Fruit fly (Drosophila melanogaster) whole organism, embryonic: ENCODE data around the gene Nost.

Source experiments
- Blimp-1 ChIP-seq: fragments of 200-800 bp; sonication (Bioruptor generic); optimal IDR thresholded peaks from 3 replicates; lab custom pipeline; 2018; ENCODE audit warnings: missing biosample characterization, missing genetic modification characterization, mild to moderate bottlenecking, moderate library complexity, missing genetic modification reagents
- CG10431 ChIP-seq: fragments of 200-800 bp; sonication (Bioruptor generic); optimal IDR thresholded peaks from 3 replicates; lab custom pipeline; 2018; ENCODE audit warnings: missing biosample characterization, mild to moderate bottlenecking, missing genetic modification characterization
- CG12071 ChIP-seq: fragments of 200-800 bp; sonication (Bioruptor generic); optimal IDR thresholded peaks from 3 replicates; lab custom pipeline; 2018; ENCODE audit warnings: missing biosample characterization, mild to moderate bottlenecking, missing genetic modification characterization
- CG12155 ChIP-seq: fragments of 200-800 bp; sonication (Bioruptor generic); optimal IDR thresholded peaks from 3 replicates; lab custom pipeline; 2016; ENCODE audit warnings: missing biosample characterization, missing genetic modification characterization
- CG12391 ChIP-seq: fragments of 200-800 bp; sonication (Bioruptor generic); optimal IDR thresholded peaks from 3 replicates; lab custom pipeline; 2018; ENCODE audit warnings: missing biosample characterization, mild to moderate bottlenecking, missing genetic modification characterization, moderate library complexity
- CG12659 ChIP-seq: fragments of 200-800 bp; sonication (Bioruptor generic); optimal IDR thresholded peaks from 3 replicates; lab custom pipeline; 2017; ENCODE audit warnings: mild to moderate bottlenecking, missing biosample characterization, missing genetic modification reagents, missing genetic modification characterization
- CG14441 ChIP-seq: fragments of 200-800 bp; sonication (Bioruptor generic); IDR thresholded peaks from 2 replicates; pipeline ENCODE4 v1.3.6; 2022; ENCODE audit warnings: missing biosample characterization, missing genetic modification characterization
- CG14667 ChIP-seq: fragments of 200-800 bp; sonication (Bioruptor generic); IDR thresholded peaks from 2 replicates; pipeline ENCODE4 v1.3.6; 2022; ENCODE audit warnings: missing biosample characterization, missing genetic modification characterization
- CG15696 ChIP-seq: fragments of 200-800 bp; sonication (Bioruptor generic); optimal IDR thresholded peaks from 2 replicates; lab custom pipeline; 2019; ENCODE audit warnings: missing biosample characterization, mild to moderate bottlenecking, missing genetic modification characterization, moderate library complexity
- CG16863 ChIP-seq: fragments of 200-800 bp; sonication (Bioruptor generic); optimal IDR thresholded peaks from 3 replicates; lab custom pipeline; 2016; ENCODE audit warnings: missing biosample characterization, missing genetic modification characterization
- CG17912 ChIP-seq: fragments of 200-800 bp; sonication (Bioruptor generic); optimal IDR thresholded peaks from 2 replicates; lab custom pipeline; 2018; ENCODE audit warnings: missing biosample characterization, mild to moderate bottlenecking, missing genetic modification characterization
- CG18599 ChIP-seq: fragments of 200-800 bp; sonication (Bioruptor generic); optimal IDR thresholded peaks from 3 replicates; lab custom pipeline; 2017; ENCODE audit warnings: missing biosample characterization, missing genetic modification characterization, mild to moderate bottlenecking, moderate library complexity, missing genetic modification reagents
- CG18619 ChIP-seq: fragments of 200-800 bp; sonication (Bioruptor generic); optimal IDR thresholded peaks from 3 replicates; lab custom pipeline; 2017; ENCODE audit warnings: missing biosample characterization, mild to moderate bottlenecking, missing genetic modification characterization
- CG2875 ChIP-seq: fragments of 200-800 bp; sonication (Bioruptor generic); optimal IDR thresholded peaks from 2 replicates; lab custom pipeline; 2017; ENCODE audit warnings: missing biosample characterization, mild to moderate bottlenecking, missing genetic modification characterization, missing genetic modification reagents
- CG3065 ChIP-seq: fragments of 200-800 bp; sonication (Bioruptor generic); optimal IDR thresholded peaks from 2 replicates; lab custom pipeline; 2016; ENCODE audit warnings: missing biosample characterization, missing genetic modification characterization
- CG43689 ChIP-seq: fragments of 200-800 bp; sonication (Bioruptor generic); IDR thresholded peaks from 2 replicates; pipeline ENCODE4 v1.3.6; 2022; ENCODE audit warnings: missing biosample characterization, missing genetic modification characterization
- CG4404 ChIP-seq: fragments of 200-800 bp; sonication (Bioruptor generic); IDR thresholded peaks from 2 replicates; pipeline ENCODE4 v1.3.6; 2022; ENCODE audit warnings: missing biosample characterization, missing genetic modification characterization
- CG6254 ChIP-seq: fragments of 200-800 bp; sonication (Bioruptor generic); optimal IDR thresholded peaks from 3 replicates; lab custom pipeline; 2017; ENCODE audit warnings: mild to moderate bottlenecking, missing biosample characterization, missing genetic modification reagents, missing genetic modification characterization
- CG7786 ChIP-seq: fragments of 200-800 bp; sonication (Bioruptor generic); optimal IDR thresholded peaks from 2 replicates; lab custom pipeline; 2016; ENCODE audit warnings: missing biosample characterization, missing genetic modification characterization
- Camta ChIP-seq: fragments of 200-800 bp; sonication (Bioruptor generic); optimal IDR thresholded peaks from 2 replicates; lab custom pipeline; 2016; ENCODE audit warnings: missing biosample characterization, missing genetic modification characterization
- Dfd ChIP-seq, 2 experiments: fragments of >200 bp; optimal IDR thresholded peaks; 2 replicates each; lab custom pipeline; 2017; ENCODE audit warnings: missing biosample characterization in 2 of 2, missing genetic modification characterization in 2 of 2
- Gsc ChIP-seq: fragments of 200-800 bp; sonication (Bioruptor generic); IDR thresholded peaks from 2 replicates; pipeline ENCODE4 v1.3.6; 2022; ENCODE audit warnings: missing biosample characterization, missing genetic modification characterization
- Gug ChIP-seq: fragments of 200-800 bp; sonication (Bioruptor generic); IDR thresholded peaks from 4 replicates; pipeline ENCODE4 v1.3.6; 2022; ENCODE audit warnings: missing biosample characterization, missing genetic modification characterization
- HLH4C ChIP-seq: fragments of 200-800 bp; sonication (Bioruptor generic); IDR thresholded peaks from 3 replicates; pipeline ENCODE4 v1.3.6; 2022; ENCODE audit warnings: missing biosample characterization, missing genetic modification characterization; ENCODE audit not compliant: partially characterized antibody
- HLHmδ ChIP-seq: fragments of 200-800 bp; sonication (Bioruptor generic); optimal IDR thresholded peaks from 2 replicates; lab custom pipeline; 2018; ENCODE audit warnings: missing biosample characterization, mild to moderate bottlenecking, missing genetic modification characterization, moderate library complexity
- Hmr ChIP-seq: fragments of 200-800 bp; sonication (Bioruptor generic); optimal IDR thresholded peaks from 3 replicates; lab custom pipeline; 2017; ENCODE audit warnings: mild to moderate bottlenecking, missing biosample characterization, missing genetic modification reagents, missing genetic modification characterization
- Hr3 ChIP-seq: fragments of 200-800 bp; sonication (Bioruptor generic); optimal IDR thresholded peaks from 3 replicates; lab custom pipeline; 2016; ENCODE audit warnings: missing biosample characterization, missing genetic modification characterization
- Lhr ChIP-seq: fragments of 200-800 bp; sonication (Bioruptor generic); optimal IDR thresholded peaks from 3 replicates; lab custom pipeline; 2017; ENCODE audit warnings: mild to moderate bottlenecking, missing biosample characterization, missing genetic modification reagents, missing genetic modification characterization
- NFAT ChIP-seq: fragments of 200-800 bp; sonication (Bioruptor generic); IDR thresholded peaks from 2 replicates; pipeline ENCODE4 v1.3.6; 2022; ENCODE audit warnings: missing biosample characterization, missing genetic modification characterization
- Ravus ChIP-seq: fragments of 200-800 bp; sonication (Bioruptor generic); IDR thresholded peaks from 2 replicates; pipeline ENCODE4 v1.3.6; 2022; ENCODE audit warnings: missing biosample characterization, missing genetic modification characterization
- br ChIP-seq: fragments of >200 bp; optimal IDR thresholded peaks from 2 replicates; lab custom pipeline; 2017
- cg ChIP-seq: fragments of 200-800 bp; sonication (Bioruptor generic); optimal IDR thresholded peaks from 3 replicates; lab custom pipeline; 2019; ENCODE audit warnings: missing biosample characterization, mild to moderate bottlenecking, missing genetic modification characterization, moderate library complexity
- croc ChIP-seq: fragments of 200-800 bp; sonication (Bioruptor generic); conservative IDR thresholded peaks from 3 replicates; pipeline ENCODE4 v1.3.6; 2022; ENCODE audit warnings: missing biosample characterization, missing genetic modification characterization
- danr ChIP-seq: fragments of 200-800 bp; sonication (Bioruptor generic); IDR thresholded peaks from 2 replicates; pipeline ENCODE4 v1.3.6; 2022; ENCODE audit warnings: missing biosample characterization, missing genetic modification characterization
- dati ChIP-seq: fragments of 200-800 bp; sonication (Bioruptor generic); IDR thresholded peaks from 2 replicates; pipeline ENCODE4 v1.3.6; 2022; ENCODE audit warnings: missing biosample characterization, missing genetic modification characterization
- dmrt11E ChIP-seq: fragments of 200-800 bp; sonication (Bioruptor generic); optimal IDR thresholded peaks from 3 replicates; lab custom pipeline; 2018; ENCODE audit warnings: missing biosample characterization, mild to moderate bottlenecking, missing genetic modification characterization, moderate library complexity
- fd3F ChIP-seq: fragments of 200-800 bp; sonication (Bioruptor generic); optimal IDR thresholded peaks from 2 replicates; lab custom pipeline; 2018; ENCODE audit warnings: missing biosample characterization, mild to moderate bottlenecking, missing genetic modification characterization, moderate library complexity
- fd96Cb ChIP-seq: fragments of 200-800 bp; sonication (Bioruptor generic); optimal IDR thresholded peaks from 2 replicates; lab custom pipeline; 2018; ENCODE audit warnings: missing biosample characterization, mild to moderate bottlenecking, missing genetic modification characterization, moderate library complexity
- grau ChIP-seq: fragments of 200-800 bp; optimal IDR thresholded peaks from 3 replicates; lab custom pipeline; 2019; ENCODE audit warnings: missing biosample characterization, mild to moderate bottlenecking, missing genetic modification characterization, moderate library complexity
- hbn ChIP-seq: fragments of 200-800 bp; sonication (Bioruptor generic); IDR thresholded peaks from 2 replicates; pipeline ENCODE4 v1.3.6; 2022; ENCODE audit warnings: missing biosample characterization, missing genetic modification characterization; ENCODE audit not compliant: partially characterized antibody
- lmd ChIP-seq: fragments of 200-800 bp; sonication (Bioruptor generic); IDR thresholded peaks from 2 replicates; pipeline ENCODE4 v1.3.6; 2022; ENCODE audit warnings: missing biosample characterization, missing genetic modification characterization
- lov ChIP-seq, 2 experiments: fragments of 200-800 bp in 1 of 2; fragments of >200 bp in 1 of 2; sonication (Bioruptor generic) in 1 of 2; IDR thresholded peaks in 1 of 2; optimal IDR thresholded peaks in 1 of 2; 2 replicates in 1 of 2; 3 replicates in 1 of 2; pipeline versions ENCODE4 v1.3.6 to Lab custom; 2017 to 2022; ENCODE audit warnings: missing biosample characterization in 1 of 2, missing genetic modification characterization in 1 of 2
- org-1 ChIP-seq: fragments of 200-800 bp; sonication (Bioruptor generic); optimal IDR thresholded peaks from 2 replicates; lab custom pipeline; 2017; ENCODE audit warnings: missing biosample characterization, missing genetic modification characterization
- otp ChIP-seq: fragments of 200-800 bp; sonication (Bioruptor generic); IDR thresholded peaks from 3 replicates; pipeline ENCODE4, ENCODE4 v1.3.6; 2022; ENCODE audit warnings: missing biosample characterization, missing genetic modification characterization
- run ChIP-seq: fragments of 200-800 bp; sonication (Bioruptor generic); optimal IDR thresholded peaks from 3 replicates; lab custom pipeline; 2018; ENCODE audit warnings: missing biosample characterization, mild to moderate bottlenecking, missing genetic modification characterization
- sug ChIP-seq: fragments of 200-800 bp; optimal IDR thresholded peaks from 2 replicates; lab custom pipeline; 2019; ENCODE audit warnings: missing biosample characterization, mild to moderate bottlenecking, missing genetic modification characterization, moderate library complexity
- trh ChIP-seq: fragments of 200-800 bp; sonication (Bioruptor generic); optimal IDR thresholded peaks from 2 replicates; lab custom pipeline; 2016; ENCODE audit warnings: missing biosample characterization, missing genetic modification characterization
- vvl ChIP-seq: fragments of 200-800 bp; sonication (Bioruptor generic); IDR thresholded peaks from 2 replicates; pipeline ENCODE4 v1.3.6; 2022; ENCODE audit warnings: missing biosample characterization, missing genetic modification characterization
- zfh2 ChIP-seq: fragments of 200-800 bp; sonication (Bioruptor generic); optimal IDR thresholded peaks from 2 replicates; lab custom pipeline; 2016; ENCODE audit warnings: missing biosample characterization, missing genetic modification characterization

Gene Nost

dm6 chrX:9080962-9081361 lies 51.0 kb downstream of the Nost start, which contains the start of the genes CG7246 and HP1b (continued):
- peak; percentile 52 for TF ChIP-seq fd96Cb (tag; lab: Kevin White, UChicago)
- peak; percentile 41; the same call in 1 of the 3 replicates for TF ChIP-seq otp (GFP tag; lab: Robert Waterston, UW)
- peak; percentile 69 for TF ChIP-seq grau
- TF ChIP-seq Gsc (GFP tag; lab: Robert Waterston, UW), result no peak
- peak; percentile 53 for TF ChIP-seq Hmr
- peak; percentile 37; the same call in 1 of the 3 replicates for TF ChIP-seq croc (GFP tag; lab: Robert Waterston, UW)
- TF ChIP-seq CG14441 (GFP tag; lab: Robert Waterston, UW), result peak; percentile 74
- TF ChIP-seq run (tag; lab: Kevin White, UChicago), result no peak
- peak; percentile 64 for TF ChIP-seq zfh2 (GFP tag; lab: Kevin White, UChicago)
- peak; percentile 21 for TF ChIP-seq Camta
- TF ChIP-seq HLH4C, result peak; percentile 67
- TF ChIP-seq HLHmδ (GFP tag; lab: Kevin White, UChicago), result no peak
- peak; percentile 80 for TF ChIP-seq vvl (GFP tag; lab: Robert Waterston, UW)
- no peak for TF ChIP-seq Dfd (GFP tag; optimal IDR thresholded peaks at IDR 0.05; lab: Kevin White, UChicago)
- peak; percentile 83 for TF ChIP-seq CG12391 (tag; lab: Kevin White, UChicago)
- peak; percentile 75; the same call in 1 of the 2 replicates for TF ChIP-seq hbn (GFP tag; lab: Robert Waterston, UW)
- TF ChIP-seq fd3F (GFP tag; lab: Kevin White, UChicago), result peak; percentile 25
- TF ChIP-seq Blimp-1 (GFP tag; lab: Kevin White, UChicago), result peak; percentile 63
- peak; percentile 47 for TF ChIP-seq CG18619 (GFP tag; lab: Kevin White, UChicago)
- no peak for TF ChIP-seq CG3065 (GFP tag; lab: Kevin White, UChicago)
- TF ChIP-seq sug, result peak; percentile 74
- peak; percentile 4 for TF ChIP-seq CG10431 (GFP tag; lab: Kevin White, UChicago)
- TF ChIP-seq CG4404, result peak; percentile 60
- TF ChIP-seq lov (optimal IDR thresholded peaks at IDR 0.05; lab: Kevin White, UChicago), result no peak
- no peak for TF ChIP-seq lov (GFP tag; IDR thresholded peaks at IDR 0.05; lab: Robert Waterston, UW)
- TF ChIP-seq org-1 (GFP tag; lab: Kevin White, UChicago), result no peak
- TF ChIP-seq CG16863 (GFP tag; lab: Kevin White, UChicago), result no peak
- TF ChIP-seq CG17912 (GFP tag; lab: Kevin White, UChicago), result no peak
- TF ChIP-seq NFAT (GFP tag; lab: Robert Waterston, UW), result peak; percentile 48; the same call in 1 of the 2 replicates
- TF ChIP-seq dati (GFP tag; lab: Robert Waterston, UW), result 0 out of 2 replicates have a peak, but pooled peaks have one; percentile 29
- TF ChIP-seq CG12155 (GFP tag; lab: Kevin White, UChicago), result peak; percentile 70
- peak; percentile 70; the same call in 2 of the 4 replicates for TF ChIP-seq Gug
- TF ChIP-seq Lhr, result no peak
- peak; percentile 71 for TF ChIP-seq lmd (GFP tag; lab: Robert Waterston, UW)
- TF ChIP-seq dmrt11E (tag; lab: Kevin White, UChicago), result peak; percentile 54
- peak; percentile 50 for TF ChIP-seq Hr3 (GFP tag; lab: Kevin White, UChicago)
- no peak for TF ChIP-seq br (lab: Kevin White, UChicago)
- TF ChIP-seq CG2875 (GFP tag; lab: Kevin White, UChicago), result no peak
- TF ChIP-seq CG15696 (tag; lab: Kevin White, UChicago), result peak; percentile 58
- TF ChIP-seq CG12071 (GFP tag; lab: Kevin White, UChicago), result no peak
- no peak for TF ChIP-seq CG43689
- TF ChIP-seq Ravus (GFP tag; lab: Robert Waterston, UW), result peak; percentile 32
- TF ChIP-seq CG18599 (GFP tag; lab: Kevin White, UChicago), result peak; percentile 66
- peak; percentile 40 for TF ChIP-seq trh (GFP tag; lab: Kevin White, UChicago)
- no peak for TF ChIP-seq CG7786 (GFP tag; lab: Kevin White, UChicago)
- TF ChIP-seq CG14667 (GFP tag; lab: Robert Waterston, UW), result peak; percentile 47; the same call in 1 of the 2 replicates
- TF ChIP-seq danr (GFP tag; lab: Robert Waterston, UW), result no peak
- TF ChIP-seq CG6254 (GFP tag; lab: Kevin White, UChicago), result no peak
- peak; percentile 69 for TF ChIP-seq CG12659 (GFP tag; lab: Kevin White, UChicago)
- no peak for TF ChIP-seq cg
